Fruit fly (Drosophila melanogaster): ENCODE data around the gene t-cup.

t-cup gene

dm6 chr2L:12487311-12487710, 9.8 kb downstream of the t-cup start (continued):
- TF ChIP-seq CG10959 (GFP tag; IDR thresholded peaks at IDR 0.05) (no peak), Stat92E (GFP tag; optimal IDR thresholded peaks at IDR 0.05) (no peak), CG7987 (GFP tag; optimal IDR thresholded peaks at IDR 0.05) (no peak), Nf-YC (tag; optimal IDR thresholded peaks at IDR 0.05) (no peak), CG6791 (GFP tag; IDR thresholded peaks at IDR 0.05; ENCODE audit: partially characterized antibody) (no peak), Hmr (GFP tag; optimal IDR thresholded peaks at IDR 0.05) (no peak), Dip3 (GFP tag; optimal IDR thresholded peaks at IDR 0.05) (no peak), nau (GFP tag; optimal IDR thresholded peaks at IDR 0.05) (peak; percentile 68), zfh1 (GFP tag; IDR thresholded peaks at IDR 0.05) (no peak), lola (GFP tag; optimal IDR thresholded peaks at IDR 0.05) (peak in 1 of 3 experiments; percentile 54), pum (GFP tag; optimal IDR thresholded peaks at IDR 0.05) (no peak), CG12942 (GFP tag; optimal IDR thresholded peaks at IDR 0.05) (no peak), NFAT (GFP tag; IDR thresholded peaks at IDR 0.05) (no peak), Doc3 (GFP tag; IDR thresholded peaks at IDR 0.05; ENCODE audit: partially characterized antibody) (no peak), CG15073 (GFP tag; optimal IDR thresholded peaks at IDR 0.05) (no peak), CG17568 (GFP tag; optimal IDR thresholded peaks at IDR 0.05) (peak; percentile 74), crc (GFP tag; optimal IDR thresholded peaks at IDR 0.05) (no peak), CG1529 (GFP tag; optimal IDR thresholded peaks at IDR 0.05) (peak; percentile 56), hkb (optimal IDR thresholded peaks at IDR 0.05) (no peak), hkb (GFP tag; IDR thresholded peaks at IDR 0.05) (0 out of 2 replicates have a peak, but pooled peaks have one; percentile 14), CG12659 (GFP tag; optimal IDR thresholded peaks at IDR 0.05) (no peak), CG5953 (GFP tag; IDR thresholded peaks at IDR 0.05) (no peak), CG30431 (GFP tag; optimal IDR thresholded peaks at IDR 0.05) (no peak), Dip2 (GFP tag; IDR thresholded peaks at IDR 0.05) (no peak), CG10267 (tag; optimal IDR thresholded peaks at IDR 0.05) (no peak), CG18599 (GFP tag; optimal IDR thresholded peaks at IDR 0.05) (no peak), zen2 (GFP tag; IDR thresholded peaks at IDR 0.05; ENCODE audit: partially characterized antibody) (no peak), MTF-1 (GFP tag; optimal IDR thresholded peaks at IDR 0.05; ENCODE audit: borderline replicate concordance) (peak; percentile 69), h (optimal IDR thresholded peaks at IDR 0.05) (no peak), tup (GFP tag; optimal IDR thresholded peaks at IDR 0.05) (no peak), Doc2 (GFP tag; IDR thresholded peaks at IDR 0.05) (no peak), zen (tag; optimal IDR thresholded peaks at IDR 0.05) (no peak), az2 (GFP tag; optimal IDR thresholded peaks at IDR 0.05) (no peak), abd-A (tag; optimal IDR thresholded peaks at IDR 0.05) (peak; percentile 8), CG4328 (GFP tag; optimal IDR thresholded peaks at IDR 0.05) (no peak), CG18764 (GFP tag; optimal IDR thresholded peaks at IDR 0.05) (no peak), Mes4 (GFP tag; optimal IDR thresholded peaks at IDR 0.05) (no peak), CG14860 (GFP tag; IDR thresholded peaks at IDR 0.05; ENCODE audit: partially characterized antibody) (no peak), hth (optimal IDR thresholded peaks at IDR 0.05) (no peak), CG17361 (GFP tag; IDR thresholded peaks at IDR 0.05) (peak; percentile 28; the same call in 1 of the 3 replicates), CG17385 (GFP tag; optimal IDR thresholded peaks at IDR 0.05) (peak; percentile 46), CG4730 (GFP tag; IDR thresholded peaks at IDR 0.05) (no peak), CG9437 (GFP tag; optimal IDR thresholded peaks at IDR 0.05) (no peak), dm (GFP tag; optimal IDR thresholded peaks at IDR 0.05) (no peak), chif (GFP tag; optimal IDR thresholded peaks at IDR 0.05) (no peak), CG1603 (tag; optimal IDR thresholded peaks at IDR 0.05) (peak; percentile 50), B-H1 (GFP tag; IDR thresholded peaks at IDR 0.05) (no peak), yki (optimal IDR thresholded peaks at IDR 0.05) (no peak), ap (GFP tag; IDR thresholded peaks at IDR 0.05) (no peak), Vsx1 (GFP tag; optimal IDR thresholded peaks at IDR 0.05) (peak; percentile 56), CG12769 (tag; optimal IDR thresholded peaks at IDR 0.05) (peak; percentile 50), Hmx (GFP tag; optimal IDR thresholded peaks at IDR 0.05) (no peak)
